Fruit fly (Drosophila melanogaster) whole organism, embryonic: ENCODE results near the gene Tcs6.

Experiments used
- B-H1 ChIP-seq: fragments of 200-800 bp; sonication (Bioruptor generic); IDR thresholded peaks from 3 replicates; pipeline ENCODE4 v1.3.6; 2022; ENCODE audit warnings: missing biosample characterization, missing genetic modification characterization
- CG10209 ChIP-seq: fragments of 200-800 bp; sonication (Bioruptor generic); optimal IDR thresholded peaks from 3 replicates; lab custom pipeline; 2017; ENCODE audit warnings: missing biosample characterization, mild to moderate bottlenecking, missing genetic modification characterization, missing genetic modification reagents
- CG10321 ChIP-seq: fragments of 200-800 bp; sonication (Bioruptor generic); IDR thresholded peaks from 2 replicates; pipeline ENCODE4 v1.3.6; 2022; ENCODE audit warnings: missing biosample characterization, missing genetic modification characterization
- CG14050 ChIP-seq: fragments of 200-800 bp; sonication (Bioruptor generic); IDR thresholded peaks from 3 replicates; pipeline ENCODE4 v1.3.6; 2022; ENCODE audit warnings: missing biosample characterization, missing genetic modification characterization
- CG15011 ChIP-seq: fragments of 200-800 bp; sonication (Bioruptor generic); optimal IDR thresholded peaks from 3 replicates; lab custom pipeline; 2018; ENCODE audit warnings: missing biosample characterization, mild to moderate bottlenecking, missing genetic modification characterization
- CG1647 ChIP-seq: fragments of 200-800 bp; sonication (Bioruptor generic); optimal IDR thresholded peaks from 3 replicates; lab custom pipeline; 2016; ENCODE audit warnings: missing biosample characterization, missing genetic modification characterization
- CG17568 ChIP-seq: fragments of 200-800 bp; sonication (Bioruptor generic); optimal IDR thresholded peaks from 2 replicates; lab custom pipeline; 2018; ENCODE audit warnings: missing biosample characterization, mild to moderate bottlenecking, missing genetic modification characterization, moderate library complexity
- CG1792 ChIP-seq: fragments of 200-800 bp; sonication (Bioruptor generic); optimal IDR thresholded peaks from 2 replicates; lab custom pipeline; 2016; ENCODE audit warnings: missing biosample characterization, missing genetic modification characterization
- CG18011 ChIP-seq: fragments of 200-800 bp; sonication (Bioruptor generic); optimal IDR thresholded peaks from 2 replicates; lab custom pipeline; 2017; ENCODE audit warnings: missing biosample characterization, missing genetic modification characterization, mild to moderate bottlenecking, moderate library complexity, missing genotype
- CG2202 ChIP-seq: fragments of 200-800 bp; sonication (Bioruptor generic); optimal IDR thresholded peaks from 2 replicates; lab custom pipeline; 2018; ENCODE audit warnings: missing biosample characterization, mild to moderate bottlenecking, missing genetic modification characterization
- CG32767 ChIP-seq: fragments of 200-800 bp; sonication (Bioruptor generic); IDR thresholded peaks from 2 replicates; pipeline ENCODE4 v1.3.6; 2022; ENCODE audit warnings: missing biosample characterization, missing genetic modification characterization
- CG3847 ChIP-seq: fragments of 200-800 bp; sonication (Bioruptor generic); IDR thresholded peaks from 2 replicates; pipeline ENCODE4 v1.3.6; 2022; ENCODE audit warnings: missing biosample characterization, missing genetic modification characterization
- CG6175 ChIP-seq: fragments of 200-800 bp; sonication (Bioruptor generic); IDR thresholded peaks from 3 replicates; pipeline ENCODE4 v1.3.6; 2022; ENCODE audit warnings: missing biosample characterization, missing genetic modification characterization
- CG7987 ChIP-seq: fragments of 200-800 bp; sonication (Bioruptor generic); optimal IDR thresholded peaks from 2 replicates; lab custom pipeline; 2018; ENCODE audit warnings: missing biosample characterization, mild to moderate bottlenecking, missing genetic modification characterization, moderate library complexity
- CG8281 ChIP-seq: fragments of 200-800 bp; sonication (Bioruptor generic); optimal IDR thresholded peaks from 2 replicates; lab custom pipeline; 2018; ENCODE audit warnings: missing biosample characterization, mild to moderate bottlenecking, missing genetic modification characterization, moderate library complexity
- CG9797 ChIP-seq: fragments of 200-800 bp; sonication (Bioruptor generic); optimal IDR thresholded peaks from 3 replicates; lab custom pipeline; 2018; ENCODE audit warnings: missing biosample characterization, mild to moderate bottlenecking, missing genetic modification characterization
- D ChIP-seq, 2 experiments: fragments of 200-800 bp in 1 of 2; fragments of >200 bp in 1 of 2; sonication (Bioruptor generic) in 1 of 2; optimal IDR thresholded peaks; 2 replicates in 1 of 2; 3 replicates in 1 of 2; lab custom pipeline; 2017; ENCODE audit warnings: mild to moderate bottlenecking in 1 of 2, missing biosample characterization in 1 of 2, missing genetic modification characterization in 1 of 2, missing genetic modification reagents in 1 of 2
- Deaf1 ChIP-seq: fragments of 200-800 bp; optimal IDR thresholded peaks from 3 replicates; lab custom pipeline; 2019; ENCODE audit warnings: missing biosample characterization, mild to moderate bottlenecking, missing genetic modification characterization, moderate library complexity
- Drgx ChIP-seq: fragments of 200-800 bp; sonication (Bioruptor generic); IDR thresholded peaks from 2 replicates; pipeline ENCODE4 v1.3.6; 2022; ENCODE audit warnings: missing biosample characterization, missing genetic modification characterization
- Ets65A ChIP-seq: fragments of 200-800 bp; sonication (Bioruptor generic); peaks from one replicate; lab custom pipeline; 2016; ENCODE audit warnings: missing biosample characterization, missing genetic modification characterization
- Fer2 ChIP-seq: fragments of 200-800 bp; sonication (Bioruptor generic); optimal IDR thresholded peaks from 2 replicates; lab custom pipeline; 2018; ENCODE audit warnings: missing biosample characterization, mild to moderate bottlenecking, missing genetic modification characterization, moderate library complexity
- GATAe ChIP-seq: fragments of 200-800 bp; sonication (Bioruptor generic); conservative IDR thresholded peaks from 2 replicates; pipeline ENCODE4 v1.3.6; 2022; ENCODE audit warnings: missing biosample characterization, missing genetic modification characterization
- H2.0 ChIP-seq: fragments of 200-800 bp; sonication (Bioruptor generic); IDR thresholded peaks from 2 replicates; pipeline ENCODE4 v1.3.6; 2022; ENCODE audit warnings: missing biosample characterization, missing genetic modification characterization
- HLH3B ChIP-seq: fragments of 200-800 bp; sonication (Bioruptor generic); IDR thresholded peaks from 2 replicates; pipeline ENCODE4 v1.3.6; 2022; ENCODE audit warnings: missing biosample characterization, missing genetic modification characterization
- Neu2 ChIP-seq: fragments of 200-800 bp; sonication (Bioruptor generic); optimal IDR thresholded peaks from 3 replicates; lab custom pipeline; 2016; ENCODE audit warnings: missing biosample characterization, missing genetic modification characterization, borderline replicate concordance
- NfI ChIP-seq: fragments of 200-800 bp; sonication (Bioruptor generic); optimal IDR thresholded peaks from 3 replicates; lab custom pipeline; 2018; ENCODE audit warnings: missing biosample characterization, mild to moderate bottlenecking, missing genetic modification characterization, moderate library complexity
- Oaz ChIP-seq: fragments of 200-800 bp; sonication (Bioruptor generic); IDR thresholded peaks from 2 replicates; pipeline ENCODE4 v1.3.6; 2022; ENCODE audit warnings: missing biosample characterization, missing genetic modification characterization
- Xbp1 ChIP-seq: fragments of 200-800 bp; sonication (Bioruptor generic); optimal IDR thresholded peaks from 3 replicates; lab custom pipeline; 2016; ENCODE audit warnings: missing biosample characterization, mild to moderate bottlenecking, missing genetic modification characterization
- bcd ChIP-seq: fragments of 200-800 bp; sonication (Bioruptor generic); optimal IDR thresholded peaks from 2 replicates; lab custom pipeline; 2017; ENCODE audit warnings: missing biosample characterization, mild to moderate bottlenecking, missing genetic modification characterization
- bigmax ChIP-seq: fragments of 200-800 bp; sonication (Bioruptor generic); optimal IDR thresholded peaks from 2 replicates; lab custom pipeline; 2018; ENCODE audit warnings: missing biosample characterization, mild to moderate bottlenecking, missing genetic modification characterization
- btn ChIP-seq: fragments of 200-800 bp; sonication (Bioruptor generic); optimal IDR thresholded peaks from 2 replicates; lab custom pipeline; 2016; ENCODE audit warnings: missing biosample characterization, missing genetic modification characterization
- cas ChIP-seq: fragments of 200-800 bp; sonication (Bioruptor generic); IDR thresholded peaks from 2 replicates; pipeline ENCODE4 v1.3.6; 2022; ENCODE audit warnings: missing biosample characterization, missing genetic modification characterization
- dpn ChIP-seq, 2 experiments: fragments of 200-800 bp; sonication (Bioruptor generic); optimal IDR thresholded peaks; 3 replicates each; lab custom pipeline; 2016; ENCODE audit warnings: missing biosample characterization in 2 of 2, missing genetic modification characterization in 2 of 2
- eyg ChIP-seq: fragments of 200-800 bp; sonication (Bioruptor generic); optimal IDR thresholded peaks from 3 replicates; lab custom pipeline; 2016; ENCODE audit warnings: missing biosample characterization, missing genetic modification characterization
- fu2 ChIP-seq: fragments of 200-800 bp; sonication (Bioruptor generic); optimal IDR thresholded peaks from 2 replicates; lab custom pipeline; 2016; ENCODE audit warnings: missing biosample characterization, missing genetic modification characterization
- gcm ChIP-seq: fragments of 200-800 bp; sonication (Bioruptor generic); optimal IDR thresholded peaks from 2 replicates; lab custom pipeline; 2019; ENCODE audit warnings: missing biosample characterization, mild to moderate bottlenecking, missing genetic modification characterization, moderate library complexity
- grn ChIP-seq: fragments of 200-800 bp; sonication (Bioruptor generic); optimal IDR thresholded peaks from 3 replicates; lab custom pipeline; 2017; ENCODE audit warnings: missing biosample characterization, missing genetic modification characterization
- kay ChIP-seq: fragments of 200-800 bp; sonication (Bioruptor generic); optimal IDR thresholded peaks from 2 replicates; lab custom pipeline; 2016; ENCODE audit warnings: missing biosample characterization, missing genetic modification characterization
- nmo ChIP-seq: fragments of 200-800 bp; sonication (Bioruptor generic); optimal IDR thresholded peaks from 2 replicates; lab custom pipeline; 2018; ENCODE audit warnings: missing biosample characterization, mild to moderate bottlenecking, missing genetic modification characterization, moderate library complexity
- sima ChIP-seq: fragments of 200-800 bp; sonication (Bioruptor generic); optimal IDR thresholded peaks from 2 replicates; lab custom pipeline; 2016; ENCODE audit warnings: missing biosample characterization, missing genetic modification characterization
- sisA ChIP-seq: fragments of 200-800 bp; sonication (Bioruptor generic); IDR thresholded peaks from 2 replicates; pipeline ENCODE4 v1.3.6; 2022; ENCODE audit warnings: missing biosample characterization, missing genetic modification characterization
- slp2 ChIP-seq: fragments of 200-800 bp; sonication (Bioruptor generic); optimal IDR thresholded peaks from 2 replicates; lab custom pipeline; 2016; ENCODE audit warnings: missing biosample characterization, missing genetic modification characterization
- sr ChIP-seq: fragments of 200-800 bp; sonication (Bioruptor generic); IDR thresholded peaks from 3 replicates; pipeline ENCODE4 v1.3.6; 2022; ENCODE audit warnings: missing biosample characterization, missing genetic modification characterization
- stc ChIP-seq: fragments of 200-800 bp; sonication (Bioruptor generic); IDR thresholded peaks from 2 replicates; pipeline ENCODE4 v1.3.6; 2022; ENCODE audit warnings: missing biosample characterization, missing genetic modification characterization
- tna ChIP-seq: fragments of 200-800 bp; sonication (Bioruptor generic); IDR thresholded peaks from 2 replicates; pipeline ENCODE4 v1.3.6; 2022; ENCODE audit warnings: missing biosample characterization, missing genetic modification characterization; ENCODE audit not compliant: partially characterized antibody
- tx ChIP-seq: fragments of 200-800 bp; sonication (Bioruptor generic); optimal IDR thresholded peaks from 2 replicates; lab custom pipeline; 2016; ENCODE audit warnings: missing biosample characterization, missing genetic modification characterization
- wek ChIP-seq: fragments of 200-800 bp; sonication (Bioruptor generic); optimal IDR thresholded peaks from 3 replicates; lab custom pipeline; 2018; ENCODE audit warnings: missing biosample characterization, mild to moderate bottlenecking, missing genetic modification characterization, moderate library complexity
- zen2 ChIP-seq: fragments of 200-800 bp; sonication (Bioruptor generic); IDR thresholded peaks from 3 replicates; pipeline ENCODE4 v1.3.6; 2022; ENCODE audit warnings: missing biosample characterization, missing genetic modification characterization; ENCODE audit not compliant: partially characterized antibody
- zf30C ChIP-seq: fragments of 200-800 bp; sonication (Bioruptor generic); optimal IDR thresholded peaks from 3 replicates; lab custom pipeline; 2018; ENCODE audit warnings: missing biosample characterization, mild to moderate bottlenecking, missing genetic modification characterization

Tcs6 gene

DNA sequence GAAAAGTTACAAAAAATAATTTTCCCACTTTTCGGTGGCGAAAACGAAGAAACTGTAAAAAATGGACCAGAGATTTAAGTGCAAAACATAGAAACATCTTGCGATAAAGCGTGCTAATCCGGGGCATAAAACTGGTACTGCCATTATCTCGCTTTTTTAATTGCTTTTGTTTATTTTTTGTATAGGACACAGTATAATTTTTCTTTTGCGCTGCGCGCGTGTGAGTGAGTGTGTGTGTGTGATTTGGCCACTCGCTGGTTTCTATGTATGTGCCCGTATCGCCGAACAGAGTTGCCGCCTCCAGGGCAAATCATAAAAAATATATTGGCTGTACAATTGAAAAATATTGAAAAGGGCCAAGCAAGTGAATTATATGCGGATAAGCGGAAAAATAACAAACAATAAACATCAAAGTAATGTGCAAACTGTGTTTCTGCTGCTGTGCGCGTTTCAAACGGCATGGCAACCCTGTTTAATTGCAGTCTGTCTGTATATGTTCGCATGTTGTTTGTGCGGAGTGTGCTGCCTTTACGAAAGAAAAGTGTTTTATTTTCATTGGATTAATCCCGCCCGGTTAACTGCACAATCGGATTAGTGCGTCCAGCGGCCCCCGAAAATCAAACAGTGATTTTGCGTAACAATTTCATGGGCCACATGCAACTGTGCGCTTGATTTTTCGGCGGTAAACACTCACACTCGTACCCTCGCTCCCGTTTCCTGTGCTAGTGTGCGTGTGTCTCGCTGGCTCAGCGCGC is 15.7 kb downstream of the Tcs6 start (continued):
- TF ChIP-seq CG1647: peak; percentile 96
- TF ChIP-seq CG15011 (GFP tag; lab: Kevin White, UChicago): peak; percentile 89
- peak; percentile 90 for TF ChIP-seq kay (GFP tag; lab: Kevin White, UChicago)
- peak; percentile 93 for TF ChIP-seq CG17568 (GFP tag; lab: Kevin White, UChicago)
- peak; percentile 97 for TF ChIP-seq stc
- TF ChIP-seq nmo (GFP tag; lab: Kevin White, UChicago): peak; percentile 96
- TF ChIP-seq gcm (GFP tag; lab: Kevin White, UChicago): peak; percentile 95
- peak; percentile 81 for TF ChIP-seq CG8281 (tag; lab: Kevin White, UChicago)
- TF ChIP-seq H2.0 (GFP tag; lab: Robert Waterston, UW): peak; percentile 98
- peak; percentile 97 for TF ChIP-seq slp2 (GFP tag; lab: Kevin White, UChicago)
- no peak for TF ChIP-seq D (optimal IDR thresholded peaks at IDR 0.05; lab: Kevin White, UChicago)
- TF ChIP-seq D (GFP tag; optimal IDR thresholded peaks at IDR 0.05; lab: Kevin White, UChicago): peak; percentile 94
- TF ChIP-seq bigmax: peak; percentile 44
- peak; percentile 96 for TF ChIP-seq sisA (GFP tag; lab: Robert Waterston, UW)
- peak; percentile 90 for TF ChIP-seq CG18011
- TF ChIP-seq Deaf1 (tag; lab: Kevin White, UChicago): peak; percentile 70
- TF ChIP-seq CG14050: peak; percentile 95
- TF ChIP-seq tx (GFP tag; lab: Kevin White, UChicago): peak; percentile 97
- peak; percentile 80 for TF ChIP-seq Fer2 (tag; lab: Kevin White, UChicago)
- peak; percentile 77 for TF ChIP-seq Neu2
- TF ChIP-seq CG10209 (GFP tag; lab: Kevin White, UChicago): peak; percentile 96
- TF ChIP-seq Oaz: peak; percentile 93
- no peak for TF ChIP-seq zf30C (GFP tag; lab: Kevin White, UChicago)
- TF ChIP-seq CG3847 (GFP tag; lab: Robert Waterston, UW): peak; percentile 96
- peak; percentile 96 for TF ChIP-seq HLH3B (GFP tag; lab: Robert Waterston, UW)
- peak; percentile 99 for TF ChIP-seq Drgx (GFP tag; lab: Robert Waterston, UW)
- peak; percentile 98 for TF ChIP-seq dpn (GFP tag; optimal IDR thresholded peaks at IDR 0.05; lab: Kevin White, UChicago)
- peak; percentile 92 for TF ChIP-seq sr (GFP tag; lab: Robert Waterston, UW)
- TF ChIP-seq tna (GFP tag; lab: Robert Waterston, UW): no peak
- peak; percentile 82 for TF ChIP-seq CG10321 (GFP tag; lab: Robert Waterston, UW)
- peak; percentile 95 for TF ChIP-seq fu2 (GFP tag; lab: Kevin White, UChicago)
- TF ChIP-seq CG2202 (tag; lab: Kevin White, UChicago): peak; percentile 89
- no peak for TF ChIP-seq zen2 (GFP tag; lab: Robert Waterston, UW)
- peak; percentile 95 for TF ChIP-seq CG1792 (GFP tag; lab: Kevin White, UChicago)
- TF ChIP-seq CG32767: peak; percentile 97
- TF ChIP-seq B-H1 (GFP tag; lab: Robert Waterston, UW): peak; percentile 96
- peak; percentile 88 for TF ChIP-seq cas (GFP tag; lab: Robert Waterston, UW)
- peak; percentile 85 for TF ChIP-seq wek (GFP tag; lab: Kevin White, UChicago)
- peak; percentile 96 for TF ChIP-seq NfI
- peak; percentile 96 for TF ChIP-seq eyg (GFP tag; lab: Kevin White, UChicago)
- TF ChIP-seq Ets65A (GFP tag; lab: Kevin White, UChicago): peak; percentile 100
- TF ChIP-seq CG7987 (GFP tag; lab: Kevin White, UChicago): peak; percentile 85
- TF ChIP-seq grn (GFP tag; lab: Kevin White, UChicago): peak; percentile 71
- TF ChIP-seq Xbp1 (GFP tag; lab: Kevin White, UChicago): peak; percentile 98
- TF ChIP-seq GATAe: peak; percentile 91
- TF ChIP-seq btn (GFP tag; lab: Kevin White, UChicago): peak; percentile 94
- TF ChIP-seq CG6175: peak; percentile 90
- TF ChIP-seq bcd (GFP tag; lab: Kevin White, UChicago): peak; percentile 96
- peak; percentile 90 for TF ChIP-seq sima (GFP tag; lab: Kevin White, UChicago)
- TF ChIP-seq CG9797 (GFP tag; lab: Kevin White, UChicago): peak; percentile 36
